Fruit fly (Drosophila melanogaster): Measurements from ENCODE around the gene CG7606.

The CG7606 gene

DNA sequence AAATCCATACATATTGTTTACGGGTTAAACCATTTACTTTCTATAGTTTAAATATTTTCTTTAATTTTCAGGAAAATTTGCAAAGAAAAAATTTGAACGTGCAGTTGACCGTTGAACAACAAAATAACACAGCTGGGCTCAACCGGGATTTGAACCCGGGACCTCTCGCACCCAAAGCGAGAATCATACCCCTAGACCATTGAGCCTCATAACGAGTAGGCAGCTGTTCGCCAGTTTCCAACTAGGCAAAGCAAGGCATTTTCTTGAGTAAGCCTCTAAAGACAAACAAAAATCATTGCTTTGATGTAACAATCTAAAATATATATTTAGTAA lies 21.6 kb downstream of the CG7606 start:
- no peak for TF ChIP-seq CG17801 (GFP tag; optimal IDR thresholded peaks at IDR 0.05; ENCODE audit: partially characterized antibody)

DNA sequence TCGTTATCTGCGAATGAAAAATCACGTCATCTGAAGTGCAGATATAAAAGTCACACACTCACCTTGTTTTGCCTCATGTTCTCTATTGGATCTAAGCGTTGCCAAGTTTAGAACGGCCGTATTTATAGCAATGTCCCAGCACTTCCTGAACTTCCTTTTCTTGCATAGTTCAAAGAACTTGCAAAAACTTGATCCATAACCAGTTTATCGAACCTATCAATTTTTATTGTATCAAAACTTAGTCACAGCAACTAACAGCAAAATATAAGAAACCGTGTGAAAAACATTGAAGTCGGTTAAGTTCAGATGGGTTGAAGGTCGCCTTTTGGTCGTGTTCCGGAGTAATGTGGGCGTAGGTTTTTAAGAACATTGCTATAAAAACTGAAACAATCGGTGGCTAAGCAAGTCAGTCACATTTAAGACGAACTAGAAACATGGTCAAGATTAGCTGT lies 22.4 kb downstream of the CG7606 start, which contains the start of the genes CG14324 and CG14326:
TSS of gene CG14324 (minus strand) at position 101 of the 452 bp plus-strand sequence.
TSS of gene CG14326 (plus strand) at position 402 of the 452 bp plus-strand sequence.
- TF ChIP-seq CG17801 (GFP tag; optimal IDR thresholded peaks at IDR 0.05; ENCODE audit: partially characterized antibody): no peak

DNA sequence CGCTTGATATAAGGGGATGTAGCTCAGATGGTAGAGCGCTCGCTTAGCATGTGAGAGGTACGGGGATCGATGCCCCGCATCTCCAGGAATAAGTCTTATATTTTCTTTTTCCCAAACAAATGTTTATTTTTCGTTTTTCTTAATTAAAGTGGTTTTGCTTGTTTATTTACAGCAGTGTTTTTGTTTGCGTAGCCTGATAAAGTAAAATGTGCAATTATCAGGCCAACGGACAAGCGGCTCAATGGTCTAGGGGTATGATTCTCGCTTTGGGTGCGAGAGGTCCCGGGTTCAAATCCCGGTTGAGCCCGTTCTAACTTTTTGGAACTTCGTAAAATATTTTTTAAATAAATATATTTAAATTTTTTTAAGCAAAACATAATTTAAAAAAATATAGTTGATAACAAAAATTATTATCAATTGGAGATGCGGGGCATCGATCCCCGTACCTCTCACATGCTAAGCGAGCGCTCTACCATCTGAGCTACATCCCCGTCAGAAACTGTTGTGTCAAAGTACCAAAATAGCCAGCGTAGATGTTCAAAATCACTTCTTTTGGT lies 23.5 kb downstream of the CG7606 start:
- TF ChIP-seq CG17801 (GFP tag; optimal IDR thresholded peaks at IDR 0.05; ENCODE audit: partially characterized antibody): peak; percentile 95

DNA sequence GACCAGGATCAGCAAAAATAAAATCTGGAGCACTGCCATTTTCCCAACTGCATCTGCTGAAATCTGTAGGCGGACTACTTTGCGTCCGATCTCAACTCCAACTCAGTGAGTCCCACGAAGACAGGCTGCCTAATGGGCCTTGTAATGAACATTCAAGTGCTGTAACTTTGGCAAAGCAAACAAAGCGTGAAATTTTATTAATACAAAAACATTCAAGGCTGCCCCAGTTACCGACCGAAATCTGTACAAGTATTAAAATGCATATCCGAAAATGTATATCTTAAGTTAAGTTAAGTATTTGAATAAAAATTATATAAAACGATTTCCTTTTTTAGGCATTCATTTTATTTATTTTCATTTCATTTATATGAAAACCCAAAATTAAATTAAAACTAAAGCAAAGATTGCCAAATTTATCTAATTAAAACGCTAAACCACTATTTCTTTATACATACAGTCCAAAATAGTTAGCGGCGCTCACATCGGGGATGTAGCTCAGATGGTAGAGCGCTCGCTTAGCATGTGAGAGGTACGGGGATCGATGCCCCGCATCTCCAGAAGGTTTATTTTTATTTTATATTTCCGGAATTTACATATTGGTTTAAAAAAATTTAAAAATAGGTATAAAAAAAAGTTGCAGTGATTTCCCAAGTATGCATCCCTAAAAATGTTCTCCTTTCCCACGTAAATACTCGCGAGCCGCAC lies 25.9 kb downstream of the CG7606 start, which contains the start of gene CG14323:
TSS of gene CG14323 (minus strand) at position 51 of the 705 bp plus-strand sequence.
- no peak for TF ChIP-seq CG17801 (GFP tag; optimal IDR thresholded peaks at IDR 0.05; ENCODE audit: partially characterized antibody)

DNA sequence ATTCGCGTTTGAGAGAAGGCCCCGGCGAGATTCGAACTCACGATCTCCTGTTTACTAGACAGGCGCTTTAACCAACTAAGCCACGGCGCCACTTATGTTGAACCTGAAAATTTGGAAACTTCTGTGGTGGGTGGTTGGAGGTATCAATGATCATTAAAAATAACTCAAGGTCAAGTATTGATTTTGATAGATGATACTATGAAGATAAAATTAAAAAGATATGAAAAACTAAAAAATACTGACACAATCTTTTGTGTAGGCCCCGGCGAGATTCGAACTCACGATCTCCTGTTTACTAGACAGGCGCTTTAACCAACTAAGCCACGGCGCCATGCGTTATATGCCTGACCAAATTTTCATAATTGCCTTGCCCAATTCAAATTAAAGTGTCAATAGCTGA lies 28.2 kb downstream of the CG7606 start:
- peak; percentile 33 for TF ChIP-seq CG17801 (GFP tag; optimal IDR thresholded peaks at IDR 0.05; ENCODE audit: partially characterized antibody)

DNA sequence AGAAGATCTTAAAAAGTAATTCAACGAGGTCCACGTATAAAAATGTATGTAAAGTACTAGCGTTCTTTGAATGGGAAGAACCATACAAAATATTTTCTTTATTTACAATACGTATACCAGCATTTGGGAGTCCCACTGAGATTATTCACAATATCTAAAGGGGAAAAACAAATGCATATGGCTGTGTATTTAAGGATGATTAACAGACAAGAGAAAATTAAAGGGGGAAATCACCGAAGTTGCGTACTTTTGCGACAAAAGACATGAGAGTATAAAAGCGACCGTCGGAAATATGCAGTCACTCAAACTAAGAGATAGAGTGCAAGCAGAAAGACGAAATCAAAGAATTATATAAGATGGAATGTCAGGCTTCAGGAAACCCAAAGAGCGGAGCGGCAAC lies 28.6 kb downstream of the CG7606 start, which contains the start of gene AttD:
TSS of gene AttD (plus strand) at position 301 of the 400 bp plus-strand sequence.
- TF ChIP-seq CG17801 (GFP tag; optimal IDR thresholded peaks at IDR 0.05; ENCODE audit: partially characterized antibody): no peak

DNA sequence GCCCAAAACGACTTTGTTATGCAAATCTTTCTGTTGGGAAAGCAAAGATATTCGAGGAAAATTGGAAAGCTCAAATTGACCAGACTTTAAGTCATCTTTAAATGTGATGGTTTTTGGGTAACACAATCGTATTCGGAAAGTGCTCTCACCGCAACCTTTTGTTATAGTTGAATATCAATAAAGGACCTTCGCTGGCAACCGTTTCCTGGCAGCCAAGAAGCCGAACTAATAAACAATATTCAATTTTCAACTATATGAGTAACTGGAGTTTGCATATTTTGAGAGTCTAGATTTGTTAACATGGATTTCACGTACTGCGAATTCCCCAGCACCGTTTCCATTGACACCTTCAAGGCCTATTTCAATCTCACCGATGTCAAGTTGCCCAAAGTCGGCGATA lies 30.5 kb downstream of the CG7606 start, which contains the start of gene CG14325:
TSS of gene CG14325 (plus strand) at position 301 of the 400 bp plus-strand sequence.
- no peak for TF ChIP-seq CG17801 (GFP tag; optimal IDR thresholded peaks at IDR 0.05; ENCODE audit: partially characterized antibody)

DNA sequence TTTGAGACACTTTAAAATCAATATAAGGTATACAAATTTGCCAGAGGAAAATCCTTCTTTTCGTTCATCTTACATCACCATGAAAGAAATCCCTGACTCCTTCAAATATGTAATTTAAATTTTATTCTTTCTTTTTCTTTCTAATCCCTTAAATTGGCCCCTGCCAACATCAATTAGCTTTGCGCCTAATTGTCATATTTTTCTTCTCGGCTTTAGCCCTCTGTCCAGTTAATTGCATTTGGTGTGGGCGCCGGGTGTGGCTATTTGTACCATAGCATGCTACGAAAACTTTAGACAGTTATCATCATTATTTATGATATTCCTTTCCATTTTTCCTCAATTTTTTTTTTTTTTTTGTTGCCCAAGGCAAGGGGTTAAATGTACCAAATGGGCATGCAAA lies 34.1 kb downstream of the CG7606 start, which contains the start of gene CG43175:
TSS of gene CG43175 (plus strand) at position 301 of the 400 bp plus-strand sequence.
- no peak for TF ChIP-seq CG17801 (GFP tag; optimal IDR thresholded peaks at IDR 0.05; ENCODE audit: partially characterized antibody)

DNA sequence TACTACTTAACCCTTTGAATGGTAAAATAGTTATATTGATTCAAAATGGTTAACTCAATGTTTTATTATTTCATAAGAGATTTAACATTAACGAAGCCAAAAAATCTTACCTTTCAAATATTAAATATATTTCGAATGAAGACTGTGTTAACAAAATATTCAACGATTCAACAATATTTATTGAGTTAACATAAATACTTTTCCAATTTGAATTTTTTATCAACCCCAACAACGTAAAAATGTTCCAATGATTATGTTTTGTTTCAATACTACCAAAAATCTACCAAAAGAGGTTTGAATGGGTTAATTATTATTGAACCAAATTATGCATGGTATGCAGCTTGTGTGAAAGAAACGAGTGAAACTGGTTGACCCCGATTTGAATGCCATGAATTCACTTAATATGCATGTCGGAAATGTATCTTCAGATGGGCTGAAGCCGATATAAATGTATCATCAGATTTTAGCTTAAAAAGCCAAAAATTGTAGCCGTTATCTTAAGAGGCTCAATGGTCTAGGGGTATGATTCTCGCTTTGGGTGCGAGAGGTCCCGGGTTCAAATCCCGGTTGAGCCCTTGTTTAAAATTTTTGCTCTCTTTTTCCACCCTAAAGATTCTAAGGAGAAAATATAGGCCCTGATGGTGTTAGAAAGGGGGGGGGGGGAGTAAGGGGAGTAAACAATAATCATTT lies 35.0 kb downstream of the CG7606 start:
- TF ChIP-seq CG17801 (GFP tag; optimal IDR thresholded peaks at IDR 0.05; ENCODE audit: partially characterized antibody): peak; percentile 75

DNA sequence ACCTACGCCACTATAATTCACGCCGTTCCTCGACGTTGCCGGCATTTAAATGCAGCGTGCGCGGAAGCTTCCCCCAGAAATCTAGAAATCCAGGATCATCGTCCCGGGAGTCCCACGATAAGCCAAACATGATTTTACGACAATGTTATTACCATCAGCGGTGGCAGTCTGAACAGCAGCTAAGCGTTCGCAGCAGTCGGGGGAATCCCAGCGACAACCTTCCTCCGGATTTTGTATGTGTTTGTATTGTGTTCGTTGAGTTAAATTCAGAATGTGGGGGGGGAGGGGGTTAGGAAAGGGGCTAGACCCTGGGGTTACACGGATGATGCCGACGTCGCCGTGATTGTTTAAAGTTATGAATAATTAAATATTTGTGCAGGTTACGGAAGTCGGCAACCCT lies 47.7 kb downstream of the CG7606 start:
- no peak for TF ChIP-seq CG17801 (GFP tag; optimal IDR thresholded peaks at IDR 0.05; ENCODE audit: partially characterized antibody)

DNA sequence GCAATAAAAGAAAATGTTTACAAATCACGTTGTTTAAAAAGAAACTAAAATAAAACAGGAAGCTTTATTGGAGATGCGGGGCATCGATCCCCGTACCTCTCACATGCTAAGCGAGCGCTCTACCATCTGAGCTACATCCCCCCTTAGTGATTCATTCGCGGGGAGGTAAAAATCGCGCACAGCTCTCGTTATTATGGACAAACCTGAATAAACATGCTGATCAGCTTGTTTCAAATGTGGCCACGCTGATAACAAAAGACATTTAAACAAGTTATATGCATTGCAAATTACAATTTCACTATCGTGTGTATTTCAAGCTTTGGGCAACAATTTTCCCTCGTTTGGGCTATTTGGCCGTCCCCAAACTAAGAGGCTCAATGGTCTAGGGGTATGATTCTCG lies 48.9 kb downstream of the CG7606 start:
- TF ChIP-seq CG17801 (GFP tag; optimal IDR thresholded peaks at IDR 0.05; ENCODE audit: partially characterized antibody): peak; percentile 28

DNA sequence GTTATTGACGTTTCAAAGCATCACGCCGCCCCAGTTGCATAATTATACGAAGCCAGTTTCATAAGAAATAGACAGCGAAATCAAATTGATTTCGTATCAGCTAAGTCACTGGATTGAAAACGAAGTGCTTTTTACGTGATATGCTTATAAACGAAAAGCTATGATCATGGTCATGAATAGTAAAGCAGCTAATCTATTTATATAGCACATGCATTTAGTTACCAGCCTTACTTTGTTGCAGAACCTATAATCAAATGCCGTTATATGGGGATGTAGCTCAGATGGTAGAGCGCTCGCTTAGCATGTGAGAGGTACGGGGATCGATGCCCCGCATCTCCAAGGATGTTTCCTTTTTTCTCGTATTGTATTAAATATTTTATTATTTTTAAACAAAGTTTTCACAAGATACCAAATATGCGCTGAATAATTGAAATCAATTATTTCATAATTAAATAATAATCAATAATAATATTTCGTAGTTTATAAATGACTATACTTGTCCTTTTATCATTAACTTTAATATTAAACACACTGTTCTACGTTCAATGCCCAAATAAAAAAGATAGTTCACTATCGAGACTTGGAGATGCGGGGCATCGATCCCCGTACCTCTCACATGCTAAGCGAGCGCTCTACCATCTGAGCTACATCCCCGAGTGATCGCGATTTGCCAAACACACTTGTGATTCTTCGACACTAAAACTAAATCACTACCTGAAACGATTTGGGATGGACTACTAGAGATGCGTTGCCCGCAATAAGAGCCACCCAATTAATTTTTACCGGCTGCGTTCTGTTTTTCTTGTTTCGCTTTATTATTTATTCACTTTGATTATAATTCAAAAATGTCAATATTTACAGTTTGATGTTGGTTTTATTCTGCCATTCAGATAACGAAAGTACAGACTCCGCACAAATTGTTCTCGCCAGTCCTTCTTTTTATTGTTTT lies 50.0 kb downstream of the CG7606 start:
- no peak for TF ChIP-seq CG17801 (GFP tag; optimal IDR thresholded peaks at IDR 0.05; ENCODE audit: partially characterized antibody)

DNA sequence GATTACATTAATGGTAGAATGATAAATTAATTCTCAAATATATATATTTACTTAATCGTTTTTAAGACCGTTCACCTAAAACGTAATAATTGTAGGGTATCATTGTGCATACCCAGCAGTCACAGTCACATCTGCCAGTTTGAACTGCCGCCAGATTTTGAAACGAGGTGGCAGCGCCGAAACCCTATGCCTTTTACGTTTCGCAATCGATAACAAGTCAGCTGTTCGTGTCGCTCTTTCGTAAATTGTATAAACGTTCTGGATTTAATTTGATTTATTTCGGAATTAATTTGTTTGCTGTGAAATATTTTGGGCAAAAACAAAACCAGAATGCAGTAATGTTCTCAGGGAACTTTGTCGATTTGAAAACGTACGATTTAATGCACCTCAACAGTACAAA lies 51.1 kb downstream of the CG7606 start, which contains the start of gene CG14322:
TSS of gene CG14322 (plus strand) at position 236 of the 400 bp plus-strand sequence.
- no peak for TF ChIP-seq CG17801 (GFP tag; optimal IDR thresholded peaks at IDR 0.05; ENCODE audit: partially characterized antibody)
